Worm (Caenorhabditis elegans) whole organism, L1 larva: ENCODE measurements around the gene mam-3.

ENCODE experiments used
- C16A3.4 ChIP-seq: fragments of 150-350 bp; optimal IDR thresholded peaks from 2 replicates; lab custom pipeline; 2014; ENCODE audit warnings: missing biosample characterization, missing genetic modification characterization
- C34B4.2 ChIP-seq: sonication (generic microtip); optimal IDR thresholded peaks from 2 replicates; lab custom pipeline; 2017; ENCODE audit warnings: mild to moderate bottlenecking, missing genetic modification characterization, missing compliant biosample characterization
- F16B12.6 ChIP-seq: fragments of 150-350 bp; optimal IDR thresholded peaks from 2 replicates; lab custom pipeline; 2014; ENCODE audit warnings: missing biosample characterization, missing genetic modification characterization
- aha-1 ChIP-seq: fragments of 150-350 bp; optimal IDR thresholded peaks from 2 replicates; lab custom pipeline; 2014; ENCODE audit warnings: missing biosample characterization, missing genetic modification characterization
- aly-2 ChIP-seq: fragments of 150-350 bp; optimal IDR thresholded peaks from 2 replicates; lab custom pipeline; 2014; ENCODE audit warnings: missing biosample characterization, missing genetic modification characterization
- blmp-1 ChIP-seq: fragments of 150-350 bp; optimal IDR thresholded peaks from 2 replicates; lab custom pipeline; 2014; ENCODE audit warnings: missing biosample characterization, missing genetic modification characterization
- ceh-8 ChIP-seq: fragments of 200-800 bp; sonication (Bioruptor generic); optimal IDR thresholded peaks from 2 replicates; lab custom pipeline; 2018; ENCODE audit warnings: mild to moderate bottlenecking, missing genetic modification characterization, moderate library complexity, missing compliant biosample characterization
- dsc-1 ChIP-seq: sonication (generic microtip); optimal IDR thresholded peaks from 2 replicates; lab custom pipeline; 2016; ENCODE audit warnings: mild to moderate bottlenecking, missing genetic modification characterization, missing compliant biosample characterization
- efl-1 ChIP-seq, 4 experiments: fragments of 150-350 bp; optimal IDR thresholded peaks in 3 of 4; peaks in 1 of 4; 1 replicate in 1 of 4; 2 replicates in 3 of 4; lab custom pipeline; 2014; ENCODE audit warnings: missing biosample characterization in 2 of 4, missing genetic modification characterization in 2 of 4, missing genetic modification reagents in 2 of 4
- egl-13 ChIP-seq: sonication (generic microtip); optimal IDR thresholded peaks from 2 replicates; lab custom pipeline; 2016; ENCODE audit warnings: missing genotype, missing genetic modification reagents, missing genetic modification characterization, missing compliant biosample characterization
- elt-3 ChIP-seq, 6 experiments: fragments of 150-350 bp in 1 of 6; sonication (generic microtip); optimal IDR thresholded peaks; 2 replicates each; lab custom pipeline; 2017 to 2018; ENCODE audit warnings: missing biosample characterization in 6 of 6, missing genetic modification characterization in 6 of 6, inconsistent platforms in 1 of 6
- ets-5 ChIP-seq: fragments of 200-800 bp; sonication (Bioruptor generic); IDR thresholded peaks from 2 replicates; pipeline ENCODE4 v1.3.6; 2022; ENCODE audit warnings: missing genetic modification characterization, missing compliant biosample characterization
- fkh-8 ChIP-seq: sonication (generic microtip); optimal IDR thresholded peaks from 2 replicates; lab custom pipeline; 2016; ENCODE audit warnings: mild to moderate bottlenecking, missing genetic modification characterization, missing compliant biosample characterization
- hpl-2 ChIP-seq: fragments of 150-350 bp; optimal IDR thresholded peaks from 2 replicates; lab custom pipeline; 2014; ENCODE audit warnings: missing biosample characterization, missing genetic modification reagents, missing genetic modification characterization
- isw-1 ChIP-seq: fragments of 200-800 bp; sonication (Bioruptor generic); IDR thresholded peaks from 2 replicates; pipeline ENCODE4 v1.3.6; 2022; ENCODE audit warnings: missing genetic modification characterization, missing compliant biosample characterization
- lin-14 ChIP-seq: fragments of 200-800 bp; sonication (Bioruptor generic); optimal IDR thresholded peaks from 2 replicates; lab custom pipeline; 2018; ENCODE audit warnings: mild to moderate bottlenecking, missing genetic modification characterization, moderate library complexity, missing compliant biosample characterization
- lin-15B ChIP-seq: fragments of 150-350 bp; sonication (generic microtip); optimal IDR thresholded peaks from 3 replicates; lab custom pipeline; 2014; ENCODE audit warnings: missing biosample characterization, missing genetic modification characterization
- lin-35 ChIP-seq, 2 experiments: fragments of 150-350 bp; optimal IDR thresholded peaks; 2 replicates each; lab custom pipeline; 2014; ENCODE audit warnings: missing biosample characterization in 2 of 2, missing genetic modification characterization in 2 of 2, missing genetic modification reagents in 2 of 2
- lin-39 ChIP-seq: fragments of 150-350 bp; optimal IDR thresholded peaks from 2 replicates; lab custom pipeline; 2014; ENCODE audit warnings: missing biosample characterization, missing genetic modification reagents, missing genetic modification characterization
- lir-3 ChIP-seq: sonication (generic microtip); optimal IDR thresholded peaks from 2 replicates; lab custom pipeline; 2016; ENCODE audit warnings: mild to moderate bottlenecking, missing genetic modification characterization, moderate library complexity, missing compliant biosample characterization; ENCODE audit not compliant: poor library complexity
- mef-2 ChIP-seq: fragments of 150-350 bp; optimal IDR thresholded peaks from 2 replicates; lab custom pipeline; 2014; ENCODE audit warnings: missing biosample characterization, missing genetic modification characterization
- mep-1 ChIP-seq: fragments of 150-350 bp; optimal IDR thresholded peaks from 2 replicates; lab custom pipeline; 2014; ENCODE audit warnings: missing biosample characterization, missing genetic modification characterization
- nhr-11 ChIP-seq: fragments of 150-350 bp; optimal IDR thresholded peaks from 2 replicates; lab custom pipeline; 2014; ENCODE audit warnings: missing biosample characterization, missing genetic modification characterization
- nhr-237 ChIP-seq: fragments of 150-350 bp; optimal IDR thresholded peaks from 2 replicates; lab custom pipeline; 2014; ENCODE audit warnings: missing biosample characterization, missing genetic modification characterization
- nhr-76 ChIP-seq: sonication (generic microtip); optimal IDR thresholded peaks from 2 replicates; lab custom pipeline; 2017; ENCODE audit warnings: missing biosample characterization, missing genetic modification characterization
- nhr-77 ChIP-seq: fragments of 150-350 bp; optimal IDR thresholded peaks from 2 replicates; lab custom pipeline; 2014; ENCODE audit warnings: missing biosample characterization, missing genetic modification characterization
- pag-3 ChIP-seq: sonication (generic microtip); optimal IDR thresholded peaks from 2 replicates; lab custom pipeline; 2017; ENCODE audit warnings: missing genetic modification characterization, mild to moderate bottlenecking, missing compliant biosample characterization, antibody characterized with exemption, borderline replicate concordance; ENCODE audit not compliant: insufficient read depth
- pqm-1 ChIP-seq: sonication (generic microtip); optimal IDR thresholded peaks from 3 replicates; lab custom pipeline; 2017; ENCODE audit warnings: missing biosample characterization, missing genetic modification characterization
- rnt-1 ChIP-seq: sonication (generic microtip); optimal IDR thresholded peaks from 2 replicates; lab custom pipeline; 2016; ENCODE audit warnings: mild to moderate bottlenecking, missing genetic modification characterization, moderate library complexity, missing compliant biosample characterization
- sox-4 ChIP-seq: sonication (generic microtip); optimal IDR thresholded peaks from 2 replicates; lab custom pipeline; 2016; ENCODE audit warnings: missing genetic modification characterization, missing compliant biosample characterization
- sptf-1 ChIP-seq: fragments of 150-350 bp; optimal IDR thresholded peaks from 2 replicates; lab custom pipeline; 2014; ENCODE audit warnings: missing biosample characterization, missing genetic modification characterization
- tbx-2 ChIP-seq: sonication (generic microtip); optimal IDR thresholded peaks from 2 replicates; lab custom pipeline; 2016; ENCODE audit warnings: missing genetic modification characterization, missing compliant biosample characterization
- tlp-1 ChIP-seq: fragments of 150-350 bp; optimal IDR thresholded peaks from 2 replicates; lab custom pipeline; 2014; ENCODE audit warnings: missing biosample characterization, missing genetic modification characterization
- unc-130 ChIP-seq: fragments of 150-350 bp; optimal IDR thresholded peaks from 2 replicates; lab custom pipeline; 2017; ENCODE audit warnings: missing biosample characterization, missing genetic modification characterization, inconsistent platforms
- unc-30 ChIP-seq: sonication (generic microtip); optimal IDR thresholded peaks from 2 replicates; lab custom pipeline; 2017; ENCODE audit warnings: missing biosample characterization, missing genetic modification characterization
- unc-62 ChIP-seq: fragments of 150-350 bp; optimal IDR thresholded peaks from 2 replicates; lab custom pipeline; 2014; ENCODE audit warnings: missing biosample characterization, missing genetic modification reagents, missing genetic modification characterization
- unc-86 ChIP-seq: sonication (generic microtip); optimal IDR thresholded peaks from 2 replicates; lab custom pipeline; 2016; ENCODE audit warnings: missing genetic modification characterization, missing compliant biosample characterization
- unc-98 ChIP-seq: fragments of 200-800 bp; sonication (Bioruptor generic); IDR thresholded peaks from 2 replicates; pipeline ENCODE4 v1.3.6; 2022; ENCODE audit warnings: missing genetic modification characterization, missing compliant biosample characterization
- vab-15 ChIP-seq: sonication (generic microtip); optimal IDR thresholded peaks from 2 replicates; lab custom pipeline; 2017; ENCODE audit warnings: missing genotype, mild to moderate bottlenecking, missing genetic modification characterization, missing compliant biosample characterization

The mam-3 gene

DNA sequence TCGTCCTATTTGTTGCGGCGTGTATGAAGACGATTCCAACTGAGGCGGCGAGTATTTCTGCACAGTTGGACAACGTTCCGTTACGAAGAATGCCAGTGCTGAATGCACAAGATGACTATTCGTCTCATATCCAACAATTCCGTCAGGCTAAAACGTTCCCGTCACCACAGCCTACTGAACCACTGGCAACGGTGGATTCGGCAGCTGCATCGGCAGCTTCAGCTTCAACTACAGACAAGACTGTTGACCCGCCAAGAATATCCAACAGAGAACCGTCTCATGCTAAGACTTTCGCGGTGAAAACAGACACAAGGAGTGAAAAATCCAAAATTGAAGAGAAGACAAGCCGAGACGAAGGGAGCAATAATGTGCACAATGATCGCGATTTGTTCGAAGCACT is 38.4 kb upstream of the mam-3 start:
- TF ChIP-seq efl-1 (optimal IDR thresholded peaks at IDR 0.05; lab: Kevin White, UChicago) (no peak), efl-1 (GFP tag; optimal IDR thresholded peaks at IDR 0.05 in 1 of 2; lab: Kevin White, UChicago) (peak in 1 of 2 experiments; percentile 63), mep-1 (no peak), blmp-1 (no peak)

DNA sequence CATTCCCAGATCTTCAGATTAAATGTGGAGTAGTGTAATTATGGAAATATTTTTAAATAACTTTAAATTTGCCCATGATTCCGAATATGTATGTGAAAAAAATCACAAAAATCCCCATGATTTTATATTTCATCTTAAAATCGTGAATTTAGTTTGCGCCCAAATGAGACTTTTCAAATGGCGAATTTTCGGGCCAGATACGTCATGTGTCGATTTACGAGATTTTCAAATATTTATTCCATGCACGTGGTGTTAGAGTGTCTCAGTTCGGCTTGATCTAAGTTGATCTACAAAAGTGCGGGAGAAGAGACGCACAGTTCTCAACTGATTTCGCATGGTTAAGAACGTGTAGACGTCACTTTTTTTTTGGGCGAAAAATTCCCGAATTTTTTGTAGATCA is 37.3 kb upstream of the mam-3 start, which contains the start of gene Y38H8A.1:
TSS of gene Y38H8A.1 (plus strand) at position 301 of the 400 bp plus-strand sequence.
- TF ChIP-seq tbx-2 (tag; lab: Kevin White, UChicago) (no peak), lin-35 (GFP tag; optimal IDR thresholded peaks at IDR 0.05; lab: Kevin White, UChicago) (no peak), unc-30 (tag; lab: Kevin White, UChicago) (no peak), tlp-1 (tag; lab: Kevin White, UChicago) (no peak), ets-5 (GFP tag; lab: Robert Waterston, UW) (no peak), C34B4.2 (tag; lab: Kevin White, UChicago) (no peak), fkh-8 (tag; lab: Kevin White, UChicago) (no peak), lin-15B (tag; lab: Kevin White, UChicago) (no peak), sox-4 (tag; lab: Kevin White, UChicago) (no peak), lir-3 (tag; lab: Kevin White, UChicago) (no peak), unc-98 (GFP tag; lab: Robert Waterston, UW) (no peak), unc-86 (tag; lab: Kevin White, UChicago) (no peak), dsc-1 (tag; lab: Kevin White, UChicago) (no peak), sptf-1 (no peak), nhr-11 (no peak), pag-3 (tag; lab: Kevin White, UChicago) (no peak), nhr-76 (tag; lab: Kevin White, UChicago) (no peak), lin-14 (GFP tag; lab: Kevin White, UChicago) (no peak), lin-39 (tag; lab: Kevin White, UChicago) (no peak)

DNA sequence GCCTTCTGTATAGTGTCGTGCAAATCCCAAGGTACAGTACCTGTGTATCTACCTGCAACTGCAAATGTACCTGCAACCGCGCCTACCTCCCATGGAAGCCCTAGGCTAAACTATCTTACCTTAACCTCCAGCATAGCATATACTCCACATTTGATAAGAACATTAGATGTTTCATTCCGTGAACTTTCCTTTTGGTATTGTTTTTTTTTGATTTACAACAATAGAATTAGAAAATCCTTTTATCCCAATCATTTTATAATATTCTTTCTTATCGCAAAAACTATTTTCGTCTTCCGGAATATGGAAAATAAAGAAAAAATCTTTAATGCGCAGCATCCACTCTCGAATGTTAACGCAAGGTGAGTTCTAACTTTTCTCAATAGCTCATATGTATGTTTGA is 29.0 kb upstream of the mam-3 start, which contains the start of gene Y38H8A.2:
TSS of gene Y38H8A.2 (plus strand) at position 301 of the 400 bp plus-strand sequence.
- no peak for TF ChIP-seq F16B12.6

DNA sequence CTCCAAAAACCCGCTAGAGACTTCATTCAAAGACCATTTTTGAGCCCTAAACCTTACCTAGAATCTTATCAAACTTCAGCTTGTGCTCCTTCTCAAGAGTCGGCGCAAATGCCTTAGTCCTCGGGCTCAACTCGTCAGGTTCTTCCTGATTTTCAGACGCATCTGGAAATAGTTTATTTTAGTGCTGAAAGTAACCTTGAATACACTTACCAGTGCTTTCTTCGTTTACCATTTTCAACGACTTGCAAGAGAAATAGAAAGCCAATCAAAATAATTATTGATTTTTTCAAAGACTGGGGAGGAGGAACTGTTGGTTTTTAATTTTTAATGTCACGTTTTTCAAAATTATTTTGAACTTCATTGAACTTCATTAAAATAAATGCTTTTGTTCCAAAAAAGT is 26.8 kb upstream of the mam-3 start, which contains the start of the genes ttbk-8.1 and Y38H8A.4:
TSS of gene ttbk-8.1 (plus strand) at position 301 of the 400 bp plus-strand sequence.
TSS of gene Y38H8A.4 (minus strand) at position 366 of the 400 bp plus-strand sequence.
- TF ChIP-seq vab-15 (no peak), isw-1 (GFP tag; lab: Robert Waterston, UW) (no peak), unc-98 (GFP tag; lab: Robert Waterston, UW) (no peak), elt-3 (tag; optimal IDR thresholded peaks at IDR 0.05; lab: Kevin White, UChicago) (no peak), ceh-8 (GFP tag; lab: Kevin White, UChicago) (no peak), nhr-237 (no peak), unc-86 (tag; lab: Kevin White, UChicago) (no peak), mef-2 (no peak), nhr-77 (tag; lab: Kevin White, UChicago) (no peak), aly-2 (no peak), efl-1 (optimal IDR thresholded peaks at IDR 0.05; lab: Kevin White, UChicago) (no peak), efl-1 (GFP tag; optimal IDR thresholded peaks at IDR 0.05 in 1 of 2; lab: Kevin White, UChicago) (no peak), C16A3.4 (tag; lab: Kevin White, UChicago) (no peak), pqm-1 (tag; lab: Kevin White, UChicago) (no peak), hpl-2 (GFP tag; lab: Kevin White, UChicago) (no peak), unc-62 (GFP tag; lab: Kevin White, UChicago) (no peak), unc-130 (no peak), aha-1 (no peak), rnt-1 (tag; lab: Kevin White, UChicago) (no peak), mep-1 (no peak), egl-13 (tag; lab: Kevin White, UChicago) (no peak)
- TF ChIP-seq, all 84 proteins: peak for 0
